Fruit fly (Drosophila melanogaster) whole organism, prepupa: Measurements from ENCODE around the gene Mal-B2.

Experiments used
- Blimp-1 ChIP-seq: fragments of 200-800 bp; sonication (Bioruptor generic); optimal IDR thresholded peaks from 3 replicates; lab custom pipeline; 2017; ENCODE audit warnings: missing biosample characterization, missing genetic modification characterization, mild to moderate bottlenecking, moderate library complexity, missing genetic modification reagents
- CG11294 ChIP-seq: fragments of 200-800 bp; sonication (Bioruptor generic); IDR thresholded peaks from 2 replicates; pipeline ENCODE4 v1.3.6; 2022; ENCODE audit warnings: missing biosample characterization, missing genetic modification characterization
- CG11902 ChIP-seq: fragments of 200-800 bp; sonication (Bioruptor generic); optimal IDR thresholded peaks from 3 replicates; lab custom pipeline; 2016; ENCODE audit warnings: missing biosample characterization, missing genetic modification characterization
- CG3919 ChIP-seq: fragments of 200-800 bp; sonication (Bioruptor generic); optimal IDR thresholded peaks from 3 replicates; lab custom pipeline; 2016; ENCODE audit warnings: missing biosample characterization, missing genetic modification characterization
- CG8119 ChIP-seq: fragments of 200-800 bp; sonication (Bioruptor generic); IDR thresholded peaks from 3 replicates; pipeline ENCODE4 v1.3.6; 2022; ENCODE audit warnings: missing biosample characterization, missing genetic modification characterization
- Hr39 ChIP-seq: fragments of 200-800 bp; sonication (Bioruptor generic); optimal IDR thresholded peaks from 2 replicates; lab custom pipeline; 2016; ENCODE audit warnings: missing biosample characterization, missing genetic modification characterization
- Met ChIP-seq: fragments of 200-800 bp; sonication (Bioruptor generic); optimal IDR thresholded peaks from 3 replicates; lab custom pipeline; 2016; ENCODE audit warnings: missing biosample characterization, missing genetic modification characterization
- OdsH ChIP-seq: fragments of 200-800 bp; sonication (Bioruptor generic); optimal IDR thresholded peaks from 3 replicates; lab custom pipeline; 2016; ENCODE audit warnings: missing biosample characterization, missing genetic modification characterization
- Sox15 ChIP-seq: fragments of 200-800 bp; sonication (Bioruptor generic); optimal IDR thresholded peaks from 3 replicates; lab custom pipeline; 2016; ENCODE audit warnings: missing biosample characterization, missing genetic modification characterization
- pdm3 ChIP-seq: fragments of 200-800 bp; sonication (Bioruptor generic); optimal IDR thresholded peaks from 3 replicates; lab custom pipeline; 2016; ENCODE audit warnings: missing biosample characterization, missing genetic modification characterization
- spab ChIP-seq: fragments of 200-800 bp; sonication (Bioruptor generic); optimal IDR thresholded peaks from 2 replicates; lab custom pipeline; 2017; ENCODE audit warnings: missing biosample characterization, mild to moderate bottlenecking, missing genetic modification characterization, missing genetic modification reagents

dm6 chr2L:11809823-11810222, 39.9 kb upstream of the Mal-B2 start:
- no peak for TF ChIP-seq CG11294 (GFP tag; lab: Robert Waterston, UW)
- TF ChIP-seq Met = no peak
- TF ChIP-seq spab (GFP tag; lab: Kevin White, UChicago) = no peak
- TF ChIP-seq CG8119 (GFP tag; lab: Robert Waterston, UW) = no peak
- TF ChIP-seq Hr39 (GFP tag; lab: Kevin White, UChicago) = no peak
- TF ChIP-seq Blimp-1 (GFP tag; lab: Kevin White, UChicago) = no peak
- TF ChIP-seq OdsH = no peak
- TF ChIP-seq pdm3 (GFP tag; lab: Kevin White, UChicago) = no peak
- no peak for TF ChIP-seq CG11902
- TF ChIP-seq Sox15 (GFP tag; lab: Kevin White, UChicago) = no peak
- no peak for TF ChIP-seq CG3919 (GFP tag; lab: Kevin White, UChicago)
